Fruit fly (Drosophila melanogaster): ENCODE data around the gene CG33235.

CG33235 gene

dm6 chrX:11439270-11439669 lies 52.1 kb downstream of the CG33235 start:
- TF ChIP-seq CTCF (optimal IDR thresholded peaks at IDR 0.05) (no peak), CG8478 (optimal IDR thresholded peaks at IDR 0.05) (no peak)
